Worm (Caenorhabditis elegans) whole organism, young adult: ENCODE measurements around the gene srb-3.

Source experiments
- let-607 ChIP-seq, 2 experiments: fragments of 200-800 bp in 1 of 2; sonication (Bioruptor generic) in 1 of 2; sonication (generic microtip) in 1 of 2; optimal IDR thresholded peaks; 2 replicates each; lab custom pipeline; 2016 to 2018; ENCODE audit warnings: mild to moderate bottlenecking in 2 of 2, missing compliant biosample characterization in 2 of 2, missing genetic modification characterization in 2 of 2, moderate library complexity in 2 of 2, missing genotype in 1 of 2
- lin-35 ChIP-seq, 3 experiments: fragments of 150-350 bp in 2 of 3; sonication (generic microtip) in 1 of 3; optimal IDR thresholded peaks; 2 replicates each; lab custom pipeline; 2014 to 2018; ENCODE audit warnings: missing biosample characterization in 3 of 3, missing genetic modification characterization in 3 of 3, missing genetic modification reagents in 3 of 3
- madf-8 ChIP-seq: fragments of 200-800 bp; sonication (Bioruptor generic); conservative IDR thresholded peaks from 2 replicates; pipeline ENCODE4 v1.3.6; 2022; ENCODE audit warnings: missing genetic modification reagents, missing genetic modification characterization, missing compliant biosample characterization
- nfya-1 ChIP-seq: sonication (generic microtip); optimal IDR thresholded peaks from 2 replicates; lab custom pipeline; 2017; ENCODE audit warnings: antibody characterized with exemption, missing compliant biosample characterization, missing genetic modification characterization, borderline replicate concordance; ENCODE audit not compliant: insufficient read depth

DNA sequence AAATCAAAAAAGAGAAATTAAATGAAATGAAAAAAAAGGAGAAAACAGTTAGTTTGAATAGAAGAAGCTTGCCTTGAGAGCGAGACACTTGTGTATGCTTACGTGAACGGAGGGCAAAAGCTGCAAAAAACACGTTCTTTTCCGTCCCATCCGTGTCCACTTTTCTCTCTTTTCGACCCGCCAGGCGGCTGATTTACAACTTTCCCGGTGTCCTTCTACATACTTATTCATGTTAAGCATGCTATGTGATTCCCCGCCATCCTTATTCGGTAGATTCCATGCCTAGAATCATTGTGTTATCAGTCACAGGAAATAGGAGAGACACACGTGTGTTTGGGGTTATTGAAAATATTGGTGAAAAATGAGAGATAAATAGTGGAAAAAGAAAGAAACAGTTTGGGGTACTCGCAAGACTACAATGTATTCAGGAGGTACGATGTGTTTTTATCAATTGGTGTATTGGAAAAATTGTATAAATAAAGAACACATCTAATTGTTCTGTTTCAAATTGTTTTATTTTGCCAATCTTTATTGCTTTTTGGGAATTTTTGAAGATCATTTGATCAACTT lies 24.6 kb downstream of the srb-3 start, which contains the start of gene nas-29:
- TF ChIP-seq nfya-1 (no peak), madf-8 (GFP tag; lab: Robert Waterston, UW) (no peak), let-607 (tag; optimal IDR thresholded peaks at IDR 0.05; lab: Kevin White, UChicago) (no peak), lin-35 (GFP tag; optimal IDR thresholded peaks at IDR 0.05; lab: Kevin White, UChicago) (no peak)
